Fruit fly (Drosophila melanogaster) whole organism, embryonic: ENCODE data around the gene CG31952.

Source experiments
- Abd-B ChIP-seq: fragments of 200-800 bp; sonication (Bioruptor generic); optimal IDR thresholded peaks from 2 replicates; lab custom pipeline; 2018; ENCODE audit warnings: missing biosample characterization, mild to moderate bottlenecking, missing genetic modification characterization, moderate library complexity
- Bdp1 ChIP-seq: fragments of 200-800 bp; sonication (Bioruptor generic); optimal IDR thresholded peaks from 3 replicates; lab custom pipeline; 2016; ENCODE audit warnings: missing biosample characterization, missing genetic modification characterization
- CG10462 ChIP-seq: fragments of 200-800 bp; sonication (Bioruptor generic); optimal IDR thresholded peaks from 2 replicates; lab custom pipeline; 2016; ENCODE audit warnings: missing biosample characterization, missing genetic modification characterization
- CG12071 ChIP-seq: fragments of 200-800 bp; sonication (Bioruptor generic); optimal IDR thresholded peaks from 3 replicates; lab custom pipeline; 2018; ENCODE audit warnings: missing biosample characterization, mild to moderate bottlenecking, missing genetic modification characterization
- CG13287 ChIP-seq: fragments of 200-800 bp; sonication (Bioruptor generic); IDR thresholded peaks from 2 replicates; pipeline ENCODE4 v1.3.6; 2022; ENCODE audit warnings: missing biosample characterization, missing genetic modification characterization; ENCODE audit not compliant: partially characterized antibody
- CG1603 ChIP-seq: fragments of 200-800 bp; sonication (Bioruptor generic); optimal IDR thresholded peaks from 2 replicates; lab custom pipeline; 2019; ENCODE audit warnings: missing biosample characterization, mild to moderate bottlenecking, missing genetic modification characterization, moderate library complexity
- CG17829 ChIP-seq: fragments of 200-800 bp; optimal IDR thresholded peaks from 2 replicates; lab custom pipeline; 2019; ENCODE audit warnings: missing biosample characterization, mild to moderate bottlenecking, missing genetic modification characterization, moderate library complexity
- CG33213 ChIP-seq: fragments of 200-800 bp; sonication (Bioruptor generic); optimal IDR thresholded peaks from 3 replicates; lab custom pipeline; 2016; ENCODE audit warnings: missing biosample characterization, missing genetic modification characterization
- CG4854 ChIP-seq: fragments of 200-800 bp; sonication (Bioruptor generic); optimal IDR thresholded peaks from 2 replicates; lab custom pipeline; 2016; ENCODE audit warnings: missing biosample characterization, missing genetic modification characterization, inconsistent platforms
- CG6272 ChIP-seq: fragments of 200-800 bp; sonication (Bioruptor generic); IDR thresholded peaks from 2 replicates; pipeline ENCODE4 v1.3.6; 2022; ENCODE audit warnings: missing biosample characterization, missing genetic modification characterization
- CG7271 ChIP-seq: fragments of 200-800 bp; sonication (Bioruptor generic); optimal IDR thresholded peaks from 2 replicates; lab custom pipeline; 2018; ENCODE audit warnings: missing biosample characterization, mild to moderate bottlenecking, missing genetic modification characterization, moderate library complexity
- CG7745 ChIP-seq: fragments of 200-800 bp; sonication (Bioruptor generic); optimal IDR thresholded peaks from 2 replicates; lab custom pipeline; 2018; ENCODE audit warnings: missing biosample characterization, mild to moderate bottlenecking, missing genetic modification characterization, moderate library complexity
- CG7963 ChIP-seq: fragments of 200-800 bp; sonication (Bioruptor generic); IDR thresholded peaks from 3 replicates; pipeline ENCODE4 v1.3.6; 2022; ENCODE audit warnings: missing biosample characterization, missing genetic modification characterization; ENCODE audit not compliant: partially characterized antibody
- CG7987 ChIP-seq: fragments of 200-800 bp; sonication (Bioruptor generic); optimal IDR thresholded peaks from 2 replicates; lab custom pipeline; 2018; ENCODE audit warnings: missing biosample characterization, mild to moderate bottlenecking, missing genetic modification characterization, moderate library complexity
- CG9215 ChIP-seq: fragments of 200-800 bp; sonication (Bioruptor generic); IDR thresholded peaks from 2 replicates; pipeline ENCODE4 v1.3.6; 2022; ENCODE audit warnings: missing biosample characterization, missing genetic modification characterization
- CoRest ChIP-seq: fragments of 200-800 bp; sonication (Bioruptor generic); optimal IDR thresholded peaks from 3 replicates; lab custom pipeline; 2018; ENCODE audit warnings: missing biosample characterization, mild to moderate bottlenecking, missing genetic modification characterization, moderate library complexity
- Doc3 ChIP-seq: fragments of 200-800 bp; sonication (Bioruptor generic); IDR thresholded peaks from 3 replicates; pipeline ENCODE4 v1.3.6; 2022; ENCODE audit warnings: missing biosample characterization, missing genetic modification characterization; ENCODE audit not compliant: partially characterized antibody
- HLH3B ChIP-seq: fragments of 200-800 bp; sonication (Bioruptor generic); IDR thresholded peaks from 2 replicates; pipeline ENCODE4 v1.3.6; 2022; ENCODE audit warnings: missing biosample characterization, missing genetic modification characterization
- Hr51 ChIP-seq, 2 experiments: fragments of 200-800 bp; sonication (Bioruptor generic); optimal IDR thresholded peaks; 2 replicates in 1 of 2; 3 replicates in 1 of 2; lab custom pipeline; 2016 to 2018; ENCODE audit warnings: missing biosample characterization in 2 of 2, missing genetic modification characterization in 2 of 2, mild to moderate bottlenecking in 1 of 2, moderate library complexity in 1 of 2
- MESR4 ChIP-seq: fragments of 200-800 bp; sonication (Bioruptor generic); optimal IDR thresholded peaks from 2 replicates; lab custom pipeline; 2018; ENCODE audit warnings: missing biosample characterization, mild to moderate bottlenecking, missing genetic modification characterization, moderate library complexity
- NK7.1 ChIP-seq: fragments of 200-800 bp; sonication (Bioruptor generic); optimal IDR thresholded peaks from 3 replicates; lab custom pipeline; 2016; ENCODE audit warnings: missing biosample characterization, missing genetic modification characterization
- Nf-YC ChIP-seq: fragments of 200-800 bp; optimal IDR thresholded peaks from 3 replicates; lab custom pipeline; 2019; ENCODE audit warnings: missing biosample characterization, mild to moderate bottlenecking, missing genetic modification characterization, moderate library complexity
- Optix ChIP-seq: fragments of 200-800 bp; sonication (Bioruptor generic); IDR thresholded peaks from 3 replicates; pipeline ENCODE4 v1.3.6; 2022; ENCODE audit warnings: missing biosample characterization, missing genetic modification characterization
- PHDP ChIP-seq: fragments of 200-800 bp; sonication (Bioruptor generic); optimal IDR thresholded peaks from 3 replicates; lab custom pipeline; 2018; ENCODE audit warnings: missing biosample characterization, mild to moderate bottlenecking, missing genetic modification characterization, moderate library complexity
- Sry-β ChIP-seq: fragments of 200-800 bp; sonication (Bioruptor generic); optimal IDR thresholded peaks from 2 replicates; lab custom pipeline; 2018; ENCODE audit warnings: missing biosample characterization, mild to moderate bottlenecking, missing genetic modification characterization, moderate library complexity
- Xrp1 ChIP-seq: fragments of 200-800 bp; sonication (Bioruptor generic); IDR thresholded peaks from 2 replicates; pipeline ENCODE4 v1.3.6; 2022; ENCODE audit warnings: missing biosample characterization, missing genetic modification characterization
- YL-1 ChIP-seq: fragments of 200-800 bp; sonication (Bioruptor generic); optimal IDR thresholded peaks from 3 replicates; lab custom pipeline; 2017; ENCODE audit warnings: missing biosample characterization, mild to moderate bottlenecking, missing genetic modification characterization
- az2 ChIP-seq: fragments of 200-800 bp; sonication (Bioruptor generic); optimal IDR thresholded peaks from 3 replicates; lab custom pipeline; 2016; ENCODE audit warnings: missing biosample characterization, missing genetic modification characterization
- cad ChIP-seq: fragments of >200 bp; optimal IDR thresholded peaks from 2 replicates; lab custom pipeline; 2017; ENCODE audit warnings: missing biosample characterization, missing genetic modification characterization
- chinmo ChIP-seq: fragments of 200-800 bp; sonication (Bioruptor generic); IDR thresholded peaks from 4 replicates; pipeline ENCODE4 v1.3.6; 2022; ENCODE audit warnings: missing biosample characterization, missing genetic modification characterization; ENCODE audit not compliant: partially characterized antibody
- dati ChIP-seq: fragments of 200-800 bp; sonication (Bioruptor generic); IDR thresholded peaks from 2 replicates; pipeline ENCODE4 v1.3.6; 2022; ENCODE audit warnings: missing biosample characterization, missing genetic modification characterization
- eve ChIP-seq, 2 experiments: fragments of >200 bp; optimal IDR thresholded peaks; 2 replicates each; lab custom pipeline; 2017; ENCODE audit warnings: missing biosample characterization in 2 of 2, missing genetic modification characterization in 2 of 2
- gce ChIP-seq: fragments of 200-800 bp; sonication (Bioruptor generic); IDR thresholded peaks from 3 replicates; pipeline ENCODE4 v1.3.6; 2022; ENCODE audit warnings: missing biosample characterization, missing genetic modification characterization
- gfzf ChIP-seq: fragments of 200-800 bp; sonication (Bioruptor generic); optimal IDR thresholded peaks from 2 replicates; lab custom pipeline; 2016; ENCODE audit warnings: missing biosample characterization, mild to moderate bottlenecking, missing genetic modification characterization, moderate library complexity
- ham ChIP-seq: fragments of 200-800 bp; sonication (Bioruptor generic); IDR thresholded peaks from 2 replicates; pipeline ENCODE4 v1.3.6; 2022; ENCODE audit warnings: missing biosample characterization, missing genetic modification characterization
- her ChIP-seq: fragments of 200-800 bp; sonication (Bioruptor generic); optimal IDR thresholded peaks from 2 replicates; lab custom pipeline; 2016; ENCODE audit warnings: missing biosample characterization, missing genetic modification characterization
- nau ChIP-seq: fragments of 200-800 bp; sonication (Bioruptor generic); optimal IDR thresholded peaks from 3 replicates; lab custom pipeline; 2017; ENCODE audit warnings: missing biosample characterization, mild to moderate bottlenecking, missing genetic modification characterization, missing genetic modification reagents
- otp ChIP-seq: fragments of 200-800 bp; sonication (Bioruptor generic); IDR thresholded peaks from 3 replicates; pipeline ENCODE4, ENCODE4 v1.3.6; 2022; ENCODE audit warnings: missing biosample characterization, missing genetic modification characterization
- pb ChIP-seq: fragments of 200-800 bp; sonication (Bioruptor generic); optimal IDR thresholded peaks from 3 replicates; lab custom pipeline; 2016; ENCODE audit warnings: missing biosample characterization, missing genetic modification characterization
- prd ChIP-seq, 3 experiments: fragments of >200 bp in 2 of 3; fragments of 200-800 bp in 1 of 3; sonication (Bioruptor generic) in 1 of 3; optimal IDR thresholded peaks in 2 of 3; IDR thresholded peaks in 1 of 3; 2 replicates in 2 of 3; 3 replicates in 1 of 3; pipeline versions ENCODE4 v1.3.6 to Lab custom; 2017 to 2022; ENCODE audit warnings: missing biosample characterization in 1 of 3, missing genetic modification characterization in 1 of 3
- psq ChIP-seq: fragments of 200-800 bp; sonication (Bioruptor generic); optimal IDR thresholded peaks from 2 replicates; lab custom pipeline; 2017; ENCODE audit warnings: missing biosample characterization, missing genetic modification characterization
- pum ChIP-seq: fragments of 200-800 bp; sonication (Bioruptor generic); optimal IDR thresholded peaks from 2 replicates; lab custom pipeline; 2016; ENCODE audit warnings: missing biosample characterization, missing genetic modification characterization
- sens ChIP-seq: fragments of 200-800 bp; sonication (Bioruptor generic); peaks from one replicate; lab custom pipeline; 2016; ENCODE audit warnings: missing biosample characterization, missing genetic modification characterization
- slou ChIP-seq: fragments of 200-800 bp; sonication (Bioruptor generic); optimal IDR thresholded peaks from 3 replicates; lab custom pipeline; 2016; ENCODE audit warnings: missing biosample characterization, missing genetic modification characterization
- sqz ChIP-seq: fragments of 200-800 bp; sonication (Bioruptor generic); optimal IDR thresholded peaks from 3 replicates; lab custom pipeline; 2018; ENCODE audit warnings: missing biosample characterization, mild to moderate bottlenecking, missing genetic modification characterization
- trem ChIP-seq: fragments of 200-800 bp; optimal IDR thresholded peaks from 3 replicates; lab custom pipeline; 2019; ENCODE audit warnings: missing biosample characterization, mild to moderate bottlenecking, missing genetic modification characterization, moderate library complexity
- unc-4 ChIP-seq: fragments of 200-800 bp; sonication (Bioruptor generic); IDR thresholded peaks from 2 replicates; pipeline ENCODE4 v1.3.6; 2022; ENCODE audit warnings: missing biosample characterization, missing genetic modification characterization; ENCODE audit not compliant: partially characterized antibody
- vvl ChIP-seq: fragments of 200-800 bp; sonication (Bioruptor generic); IDR thresholded peaks from 2 replicates; pipeline ENCODE4 v1.3.6; 2022; ENCODE audit warnings: missing biosample characterization, missing genetic modification characterization
- wor ChIP-seq: fragments of 200-800 bp; sonication (Bioruptor generic); IDR thresholded peaks from 2 replicates; pipeline ENCODE4 v1.3.6; 2022; ENCODE audit warnings: missing biosample characterization, missing genetic modification characterization
- yki ChIP-seq: fragments of >200 bp; optimal IDR thresholded peaks from 3 replicates; lab custom pipeline; 2018
- z ChIP-seq: fragments of 200-800 bp; sonication (Bioruptor generic); IDR thresholded peaks from 3 replicates; pipeline ENCODE4 v1.3.6; 2022; ENCODE audit warnings: missing biosample characterization, missing genetic modification characterization

Gene CG31952

dm6 chr2L:3376684-3377086, 39.8 kb upstream of the CG31952 start, which contains the start of the genes CG9662 and Ptpa (continued):
- TF ChIP-seq Sry-β (GFP tag; lab: Kevin White, UChicago) (peak; percentile 52), Xrp1 (GFP tag; lab: Robert Waterston, UW) (peak; percentile 77), Abd-B (GFP tag; lab: Kevin White, UChicago) (peak; percentile 92), NK7.1 (peak; percentile 54), CG7987 (GFP tag; lab: Kevin White, UChicago) (no peak), gce (no peak), eve (GFP tag; optimal IDR thresholded peaks at IDR 0.05; lab: Kevin White, UChicago) (no peak), CG7271 (tag; lab: Kevin White, UChicago) (peak; percentile 7), unc-4 (GFP tag; lab: Robert Waterston, UW) (peak; percentile 92), HLH3B (GFP tag; lab: Robert Waterston, UW) (peak; percentile 82), chinmo (GFP tag; lab: Robert Waterston, UW) (0 out of 4 replicates have a peak, but pooled peaks have one; percentile 72), CG17829 (tag; lab: Kevin White, UChicago) (peak; percentile 77), otp (peak; percentile 61; the same call in 2 of the 3 replicates), vvl (GFP tag; lab: Robert Waterston, UW) (peak; percentile 64), sens (GFP tag; lab: Kevin White, UChicago) (peak; percentile 94), CG12071 (no peak), dati (GFP tag; lab: Robert Waterston, UW) (no peak), CG13287 (peak; percentile 93), gfzf (GFP tag; lab: Kevin White, UChicago) (peak; percentile 59), CG9215 (peak; percentile 89), yki (no peak), Hr51 (GFP tag; optimal IDR thresholded peaks at IDR 0.05; lab: Kevin White, UChicago) (peak; percentile 66 to 80), nau (GFP tag; lab: Kevin White, UChicago) (no peak), Optix (GFP tag; lab: Robert Waterston, UW) (peak; percentile 82), slou (GFP tag; lab: Kevin White, UChicago) (peak; percentile 75), MESR4 (GFP tag; lab: Kevin White, UChicago) (peak; percentile 35), z (no peak), Nf-YC (no peak), wor (GFP tag; lab: Robert Waterston, UW) (peak; percentile 79), CoRest (tag; lab: Kevin White, UChicago) (peak; percentile 87), az2 (GFP tag; lab: Kevin White, UChicago) (peak; percentile 80), Doc3 (GFP tag; lab: Robert Waterston, UW) (peak; percentile 94), pum (GFP tag; lab: Kevin White, UChicago) (peak; percentile 88), pb (GFP tag; lab: Kevin White, UChicago) (peak; percentile 39), CG33213 (GFP tag; lab: Kevin White, UChicago) (peak; percentile 77), CG4854 (peak; percentile 49), psq (GFP tag; lab: Kevin White, UChicago) (no peak), CG7963 (GFP tag; lab: Robert Waterston, UW) (peak; percentile 77), trem (peak; percentile 80), sqz (GFP tag; lab: Kevin White, UChicago) (no peak), prd (optimal IDR thresholded peaks at IDR 0.05; lab: Kevin White, UChicago) (no peak), prd (GFP tag; IDR thresholded peaks at IDR 0.05; lab: Robert Waterston, UW) (peak; percentile 92), CG7745 (tag; lab: Kevin White, UChicago) (no peak), CG1603 (peak; percentile 89), her (GFP tag; lab: Kevin White, UChicago) (peak; percentile 71), PHDP (peak; percentile 76), CG10462 (GFP tag; lab: Kevin White, UChicago) (peak; percentile 47), cad (no peak), CG6272 (GFP tag; lab: Robert Waterston, UW) (peak; percentile 87), ham (GFP tag; lab: Robert Waterston, UW) (peak; percentile 64; the same call in 1 of the 2 replicates), YL-1 (peak; percentile 46), Bdp1 (peak; percentile 67)
